Worm (Caenorhabditis elegans) whole organism, L1 larva: Measurements from ENCODE around the gene Y41C4A.6.

ENCODE experiments used
- ets-5 ChIP-seq: fragments of 200-800 bp; sonication (Bioruptor generic); IDR thresholded peaks from 2 replicates; pipeline ENCODE4 v1.3.6; 2022; ENCODE audit warnings: missing genetic modification characterization, missing compliant biosample characterization
- nhr-28 ChIP-seq: fragments of 150-350 bp; optimal IDR thresholded peaks from 2 replicates; lab custom pipeline; 2014; ENCODE audit warnings: missing biosample characterization, missing genetic modification characterization
- sptf-1 ChIP-seq: fragments of 150-350 bp; optimal IDR thresholded peaks from 2 replicates; lab custom pipeline; 2014; ENCODE audit warnings: missing biosample characterization, missing genetic modification characterization
- unc-98 ChIP-seq: fragments of 200-800 bp; sonication (Bioruptor generic); IDR thresholded peaks from 2 replicates; pipeline ENCODE4 v1.3.6; 2022; ENCODE audit warnings: missing genetic modification characterization, missing compliant biosample characterization
- ztf-11 ChIP-seq, 2 experiments: sonication (generic microtip); optimal IDR thresholded peaks; 2 replicates each; lab custom pipeline; 2016 to 2017; ENCODE audit warnings: missing genetic modification characterization in 2 of 2, missing biosample characterization in 1 of 2, missing compliant biosample characterization in 1 of 2

DNA sequence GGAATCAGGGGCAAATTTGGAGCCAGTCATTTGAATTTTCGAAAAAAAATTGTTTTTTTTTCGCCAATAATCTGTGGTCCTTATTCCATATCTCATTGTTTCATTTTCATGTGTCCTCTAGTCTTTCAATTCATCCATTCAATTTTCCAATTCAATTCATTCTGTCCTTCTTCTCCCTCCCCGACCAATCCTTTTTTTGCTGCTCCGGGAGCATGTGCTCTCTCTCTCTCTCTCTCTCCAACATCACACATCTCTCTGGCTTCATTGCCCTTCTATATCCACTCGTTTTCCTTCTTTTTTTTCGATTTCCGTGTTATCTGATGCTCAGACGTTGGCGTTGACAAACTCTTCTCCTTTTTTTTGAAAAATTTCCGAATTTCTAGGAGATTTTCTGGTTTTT, 33.0 kb upstream of the Y41C4A.6 start:
- TF ChIP-seq nhr-28 (tag; lab: Kevin White, UChicago) (no peak), ztf-11 (tag; optimal IDR thresholded peaks at IDR 0.05; lab: Kevin White, UChicago) (no peak), unc-98 (no peak), sptf-1 (tag; lab: Kevin White, UChicago) (no peak), ets-5 (GFP tag; lab: Robert Waterston, UW) (no peak)
